Worm (Caenorhabditis elegans): ENCODE results near the gene twk-7.

- TF ChIP-seq pqm-1 (tag; optimal IDR thresholded peaks at IDR 0.05): no peak
- no peak for TF ChIP-seq lsy-2 (tag; optimal IDR thresholded peaks at IDR 0.05)
- no peak for TF ChIP-seq egl-27 (tag; optimal IDR thresholded peaks at IDR 0.05)
- TF ChIP-seq ces-1 (GFP tag; optimal IDR thresholded peaks at IDR 0.05): no peak
- TF ChIP-seq nhr-42 (GFP tag; IDR thresholded peaks at IDR 0.05): no peak
- no peak for TF ChIP-seq unc-130 (GFP tag; optimal IDR thresholded peaks at IDR 0.05)
- no peak for TF ChIP-seq mxl-3 (GFP tag; optimal IDR thresholded peaks at IDR 0.05)
- no peak for TF ChIP-seq ceh-32 (tag; optimal IDR thresholded peaks at IDR 0.05; ENCODE audit: poor library complexity)
- peak; percentile 38 for TF ChIP-seq nhr-28 (tag; optimal IDR thresholded peaks at IDR 0.05)
- TF ChIP-seq ZK546.5 (tag; optimal IDR thresholded peaks at IDR 0.05): no peak
- no peak for TF ChIP-seq nhr-77 (tag; optimal IDR thresholded peaks at IDR 0.05)
- TF ChIP-seq daf-12 (tag; optimal IDR thresholded peaks at IDR 0.05): no peak
These were observed 44.6 kb downstream of the twk-7 start for ce11 chrIII:8598961-8599360.
